Worm (Caenorhabditis elegans): ENCODE results near the gene F58H1.2.
A peak's percentile ranks its signal among the peaks of the same experiment; 100 is the strongest.

Gene F58H1.2

DNA sequence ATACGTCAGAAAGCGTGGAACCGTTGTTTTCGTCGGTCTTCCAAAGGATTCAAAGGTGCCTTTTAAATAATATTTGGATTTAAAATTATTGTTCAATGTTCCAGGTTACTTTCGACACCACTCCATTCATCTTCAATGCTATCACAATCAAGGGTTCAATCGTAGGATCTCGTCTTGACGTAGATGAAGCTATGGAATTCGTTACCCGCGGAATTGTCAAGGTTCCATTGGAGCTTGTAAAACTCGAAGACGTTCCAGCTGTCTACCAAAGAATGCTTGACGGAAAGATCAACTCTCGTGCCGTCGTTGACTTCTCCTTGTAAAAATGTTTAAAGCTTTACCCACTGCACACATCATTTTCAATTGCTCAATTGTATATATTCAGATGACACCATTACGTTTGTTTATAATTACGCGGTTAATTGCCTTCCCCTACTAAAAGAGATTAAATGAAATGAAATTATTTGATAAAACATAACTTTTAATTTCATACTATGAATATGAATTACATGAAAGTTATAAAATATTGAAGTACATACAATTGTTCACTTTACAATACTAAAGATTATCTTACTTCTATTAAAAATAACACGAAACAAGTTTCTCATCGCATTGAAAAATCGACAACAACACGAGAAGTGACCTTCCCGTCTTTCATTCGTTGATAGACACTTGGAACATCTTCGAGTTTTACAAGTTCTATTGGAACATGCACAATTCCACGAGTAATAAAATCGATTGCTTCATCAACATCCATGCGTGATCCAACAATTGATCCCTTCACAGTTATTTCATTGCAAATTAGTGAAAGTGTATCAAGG is 39.6 kb upstream of the F58H1.2 start:
- TF ChIP-seq ceh-36 (tag; optimal IDR thresholded peaks at IDR 0.05) (no peak), hmg-4 (GFP tag; optimal IDR thresholded peaks at IDR 0.05) (no peak), F13C5.2 (tag; optimal IDR thresholded peaks at IDR 0.05) (no peak), scrt-1 (GFP tag; IDR thresholded peaks at IDR 0.05) (no peak), hnd-1 (tag; optimal IDR thresholded peaks at IDR 0.05) (no peak), ceh-13 (GFP tag; optimal IDR thresholded peaks at IDR 0.05) (no peak), flt-1 (GFP tag; IDR thresholded peaks at IDR 0.05) (no peak), tbx-11 (GFP tag; IDR thresholded peaks at IDR 0.05) (no peak), sea-1 (GFP tag; conservative IDR thresholded peaks at IDR 0.05) (no peak), ets-7 (tag; optimal IDR thresholded peaks at IDR 0.05) (no peak), tbx-37 (GFP tag; conservative IDR thresholded peaks at IDR 0.05) (no peak)

ce11 chrV:11891143-11891862 is 37.6 kb upstream of the F58H1.2 start, which contains the start of the genes sodh-2 and srx-76:
Gene sodh-2 (minus strand): TSS chrV:11891243.
Gene srx-76 (plus strand): TSS chrV:11891812.
- TF ChIP-seq pes-1 (GFP tag; IDR thresholded peaks at IDR 0.05) (no peak), hmbx-1 (tag; optimal IDR thresholded peaks at IDR 0.05) (no peak), ets-7 (tag; optimal IDR thresholded peaks at IDR 0.05) (no peak), scrt-1 (GFP tag; IDR thresholded peaks at IDR 0.05) (no peak), hmg-4 (GFP tag; optimal IDR thresholded peaks at IDR 0.05) (no peak), hnd-1 (tag; optimal IDR thresholded peaks at IDR 0.05) (no peak), ceh-13 (GFP tag; optimal IDR thresholded peaks at IDR 0.05) (no peak), tra-4 (tag; optimal IDR thresholded peaks at IDR 0.05) (no peak), sea-1 (GFP tag; conservative IDR thresholded peaks at IDR 0.05) (no peak), flt-1 (GFP tag; IDR thresholded peaks at IDR 0.05) (no peak), B0310.2 (tag; optimal IDR thresholded peaks at IDR 0.05) (no peak), F13C5.2 (tag; optimal IDR thresholded peaks at IDR 0.05) (no peak), ceh-36 (tag; optimal IDR thresholded peaks at IDR 0.05) (no peak), ama-1 (optimal IDR thresholded peaks at IDR 0.05) (no peak), tbx-11 (GFP tag; IDR thresholded peaks at IDR 0.05) (no peak), tbx-37 (GFP tag; conservative IDR thresholded peaks at IDR 0.05) (no peak), aly-1 (tag; optimal IDR thresholded peaks at IDR 0.05) (no peak)

DNA sequence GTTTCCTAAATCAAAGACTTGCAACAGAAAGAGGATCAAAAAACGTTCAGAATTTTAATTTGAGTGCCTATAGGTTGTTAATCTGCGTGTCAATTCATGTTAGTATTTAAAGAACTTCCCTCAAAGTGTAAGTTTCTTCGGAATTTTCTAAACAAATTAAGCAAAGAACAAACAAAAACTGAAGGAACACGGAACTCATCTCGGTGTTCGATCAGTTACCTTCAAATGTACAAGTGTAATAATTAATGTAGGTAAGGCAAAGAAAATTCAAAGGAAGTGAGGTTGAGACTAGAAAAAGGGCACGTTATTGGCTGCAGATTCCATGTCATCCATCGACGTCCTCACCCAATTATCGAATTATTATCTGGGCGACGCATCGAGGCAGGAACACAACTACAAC is 34.9 kb upstream of the F58H1.2 start, which contains the start of gene K12G11.6:
K12G11.6 (plus strand) TSS at position 357 of the 400 bp plus-strand sequence.
- no peak for TF ChIP-seq flt-1 (GFP tag; IDR thresholded peaks at IDR 0.05)
- TF ChIP-seq scrt-1 (GFP tag; IDR thresholded peaks at IDR 0.05), result no peak

DNA sequence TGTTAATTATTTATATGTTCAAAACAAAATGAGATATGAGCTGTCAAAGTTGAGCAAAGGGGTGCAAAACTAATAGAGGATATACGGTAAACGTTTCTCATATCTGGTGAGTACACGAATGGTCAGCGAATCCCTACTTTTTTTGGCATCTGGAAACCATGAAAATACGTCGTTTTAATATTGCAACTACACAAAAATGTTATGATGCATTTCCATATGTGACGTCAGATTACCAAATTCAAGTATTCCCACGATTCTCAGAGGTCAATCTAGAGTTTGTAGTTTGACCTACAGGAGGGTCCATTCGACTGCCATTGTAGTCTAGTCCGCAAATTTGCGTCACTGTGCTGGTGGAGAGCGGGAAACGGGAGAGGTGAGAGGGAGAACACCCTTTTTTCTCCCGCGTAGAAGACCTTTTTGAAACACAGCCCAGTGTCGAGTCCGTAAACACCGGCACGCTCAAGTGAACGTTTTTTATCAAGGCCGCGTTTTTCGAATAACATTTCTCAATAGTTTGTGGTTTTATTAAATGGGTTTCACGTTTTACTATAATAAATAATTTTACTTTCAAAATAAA is 32.5 kb upstream of the F58H1.2 start:
- TF ChIP-seq ama-1 (optimal IDR thresholded peaks at IDR 0.05) (no peak), scrt-1 (GFP tag; IDR thresholded peaks at IDR 0.05) (no peak), tbx-11 (GFP tag; IDR thresholded peaks at IDR 0.05) (no peak), hmg-4 (GFP tag; optimal IDR thresholded peaks at IDR 0.05) (peak; percentile 55), aly-1 (tag; optimal IDR thresholded peaks at IDR 0.05) (no peak), hnd-1 (tag; optimal IDR thresholded peaks at IDR 0.05) (no peak), sea-1 (GFP tag; conservative IDR thresholded peaks at IDR 0.05) (no peak)

- TF ChIP-seq ceh-36 (tag; optimal IDR thresholded peaks at IDR 0.05) (no peak), sea-1 (GFP tag; conservative IDR thresholded peaks at IDR 0.05) (no peak), flt-1 (GFP tag; IDR thresholded peaks at IDR 0.05) (no peak), aly-1 (tag; optimal IDR thresholded peaks at IDR 0.05) (no peak), scrt-1 (GFP tag; IDR thresholded peaks at IDR 0.05) (no peak), tbx-11 (GFP tag; IDR thresholded peaks at IDR 0.05) (no peak), pes-1 (GFP tag; IDR thresholded peaks at IDR 0.05) (no peak), ets-7 (tag; optimal IDR thresholded peaks at IDR 0.05) (no peak), hmg-4 (GFP tag; optimal IDR thresholded peaks at IDR 0.05) (no peak), ceh-13 (GFP tag; optimal IDR thresholded peaks at IDR 0.05) (no peak), B0310.2 (tag; optimal IDR thresholded peaks at IDR 0.05) (no peak), hnd-1 (tag; optimal IDR thresholded peaks at IDR 0.05) (no peak), tra-4 (tag; optimal IDR thresholded peaks at IDR 0.05) (no peak), F13C5.2 (tag; optimal IDR thresholded peaks at IDR 0.05) (no peak), hmbx-1 (tag; optimal IDR thresholded peaks at IDR 0.05) (no peak)
These were observed 31.3 kb upstream of the F58H1.2 start for ce11 chrV:11897604-11898003.

DNA sequence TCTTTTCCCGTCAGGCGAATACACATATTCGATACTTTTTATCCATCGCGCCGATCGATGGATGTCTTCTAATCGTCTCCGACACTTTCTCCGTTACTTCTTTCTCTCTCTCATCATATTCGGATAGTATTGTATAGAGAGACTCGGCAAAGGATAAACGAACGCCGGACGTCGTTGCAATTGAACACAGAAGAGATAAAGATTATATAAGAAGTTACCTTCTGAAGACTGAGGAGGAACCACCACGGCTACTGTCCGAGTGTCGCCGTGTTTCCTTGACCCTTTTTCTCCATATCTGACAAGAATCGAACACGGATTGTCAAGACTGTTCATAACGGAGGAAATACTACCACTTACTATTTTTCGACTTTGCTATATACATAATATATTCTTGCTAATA is 29.7 kb upstream of the F58H1.2 start, which contains the start of gene sma-1:
sma-1 (plus strand) TSS at position 301 of the 400 bp plus-strand sequence.
- TF ChIP-seq ceh-13 (GFP tag; optimal IDR thresholded peaks at IDR 0.05), result no peak
- TF ChIP-seq B0310.2 (tag; optimal IDR thresholded peaks at IDR 0.05), result no peak
- no peak for TF ChIP-seq F13C5.2 (tag; optimal IDR thresholded peaks at IDR 0.05)

DNA sequence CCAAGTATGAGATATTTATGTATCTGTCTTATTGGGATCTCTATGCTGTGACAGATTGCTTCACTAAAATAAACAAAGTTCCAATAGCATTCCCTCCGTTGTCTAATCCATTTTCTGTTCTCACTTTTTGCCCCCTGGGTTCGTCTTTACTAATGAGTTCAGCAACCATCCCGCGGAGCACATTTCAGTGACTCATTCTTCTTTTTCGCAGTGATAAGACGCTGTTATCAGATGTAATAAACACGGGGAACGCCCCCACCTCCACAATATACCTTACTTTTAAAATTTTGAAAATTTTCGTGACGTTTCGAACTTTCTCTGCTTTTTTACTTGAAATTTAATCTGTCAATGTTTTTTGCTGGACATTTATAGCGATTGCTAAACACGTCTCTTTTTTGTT is 28.8 kb upstream of the F58H1.2 start:
- TF ChIP-seq ama-1 (optimal IDR thresholded peaks at IDR 0.05), result no peak
- no peak for TF ChIP-seq ceh-13 (GFP tag; optimal IDR thresholded peaks at IDR 0.05)
- no peak for TF ChIP-seq ets-7 (tag; optimal IDR thresholded peaks at IDR 0.05)
- TF ChIP-seq F13C5.2 (tag; optimal IDR thresholded peaks at IDR 0.05), result no peak
- TF ChIP-seq scrt-1 (GFP tag; IDR thresholded peaks at IDR 0.05), result no peak
- no peak for TF ChIP-seq B0310.2 (tag; optimal IDR thresholded peaks at IDR 0.05)
- no peak for TF ChIP-seq hnd-1 (tag; optimal IDR thresholded peaks at IDR 0.05)
- no peak for TF ChIP-seq ceh-36 (tag; optimal IDR thresholded peaks at IDR 0.05)
- TF ChIP-seq tbx-11 (GFP tag; IDR thresholded peaks at IDR 0.05), result no peak
- no peak for TF ChIP-seq sea-1 (GFP tag; conservative IDR thresholded peaks at IDR 0.05)
- TF ChIP-seq pes-1 (GFP tag; IDR thresholded peaks at IDR 0.05), result no peak
